Worm (Caenorhabditis elegans) whole organism, late embryonic: ENCODE data around the gene E02C12.8.

Experiments used
- C08G9.2 ChIP-seq: sonication (generic microtip); optimal IDR thresholded peaks from 2 replicates; lab custom pipeline; 2016; ENCODE audit warnings: mild to moderate bottlenecking, missing genetic modification characterization, moderate library complexity, missing compliant biosample characterization
- F13H6.1 ChIP-seq: sonication (generic microtip); optimal IDR thresholded peaks from 2 replicates; lab custom pipeline; 2016; ENCODE audit warnings: missing genetic modification characterization, missing compliant biosample characterization
- K02D7.2 ChIP-seq: sonication (generic microtip); optimal IDR thresholded peaks from 2 replicates; lab custom pipeline; 2017; ENCODE audit warnings: mild to moderate bottlenecking, missing genetic modification characterization, missing compliant biosample characterization
- K09A11.1 ChIP-seq: sonication (generic microtip); optimal IDR thresholded peaks from 2 replicates; lab custom pipeline; 2017; ENCODE audit warnings: antibody characterized with exemption, mild to moderate bottlenecking, missing genetic modification characterization, missing compliant biosample characterization; ENCODE audit not compliant: insufficient read depth
- T23F11.4 ChIP-seq: fragments of 200-800 bp; sonication (Bioruptor generic); optimal IDR thresholded peaks from 2 replicates; lab custom pipeline; 2018; ENCODE audit warnings: mild to moderate bottlenecking, missing genetic modification characterization, missing compliant biosample characterization
- Y22D7AL.16 ChIP-seq: sonication (generic microtip); optimal IDR thresholded peaks from 2 replicates; lab custom pipeline; 2016; ENCODE audit warnings: missing genetic modification characterization, missing compliant biosample characterization
- ahr-1 ChIP-seq: sonication (generic microtip); optimal IDR thresholded peaks from 2 replicates; lab custom pipeline; 2016; ENCODE audit warnings: missing genetic modification characterization, missing compliant biosample characterization
- ceh-14 ChIP-seq: sonication (generic microtip); optimal IDR thresholded peaks from 2 replicates; lab custom pipeline; 2016; ENCODE audit warnings: missing genotype, missing genetic modification characterization, missing compliant biosample characterization
- ceh-18 ChIP-seq: sonication (generic microtip); optimal IDR thresholded peaks from 2 replicates; lab custom pipeline; 2016; ENCODE audit warnings: missing genetic modification characterization, missing compliant biosample characterization
- ceh-24 ChIP-seq: sonication (generic microtip); optimal IDR thresholded peaks from 2 replicates; lab custom pipeline; 2016; ENCODE audit warnings: mild to moderate bottlenecking, missing genetic modification characterization, missing compliant biosample characterization
- ceh-34 ChIP-seq: sonication (generic microtip); optimal IDR thresholded peaks from 2 replicates; lab custom pipeline; 2016; ENCODE audit warnings: mild to moderate bottlenecking, missing genetic modification characterization, missing compliant biosample characterization
- ceh-45 ChIP-seq: fragments of 200-800 bp; sonication (Bioruptor generic); IDR thresholded peaks from 2 replicates; pipeline ENCODE4 v1.3.6; 2022; ENCODE audit warnings: missing genetic modification reagents, missing genetic modification characterization, missing compliant biosample characterization
- ceh-48 ChIP-seq: sonication (generic microtip); optimal IDR thresholded peaks from 2 replicates; lab custom pipeline; 2016; ENCODE audit warnings: missing genetic modification characterization, inconsistent platforms, missing compliant biosample characterization
- dmd-4 ChIP-seq: sonication (generic microtip); optimal IDR thresholded peaks from 2 replicates; lab custom pipeline; 2016; ENCODE audit warnings: borderline replicate concordance, missing genetic modification characterization, missing compliant biosample characterization
- dve-1 ChIP-seq: sonication (generic microtip); optimal IDR thresholded peaks from 2 replicates; lab custom pipeline; 2017; ENCODE audit warnings: antibody characterized with exemption, mild to moderate bottlenecking, missing genetic modification characterization, missing compliant biosample characterization
- elt-2 ChIP-seq: sonication (generic microtip); optimal IDR thresholded peaks from 2 replicates; lab custom pipeline; 2016; ENCODE audit warnings: missing genetic modification reagents, missing genetic modification characterization, missing compliant biosample characterization
- elt-4 ChIP-seq: sonication (generic microtip); optimal IDR thresholded peaks from 2 replicates; lab custom pipeline; 2016; ENCODE audit warnings: missing genetic modification characterization, missing compliant biosample characterization
- ets-4 ChIP-seq: sonication (generic microtip); optimal IDR thresholded peaks from 2 replicates; lab custom pipeline; 2016; ENCODE audit warnings: missing genetic modification characterization, missing compliant biosample characterization
- eyg-1 ChIP-seq: sonication (generic microtip); optimal IDR thresholded peaks from 2 replicates; lab custom pipeline; 2016; ENCODE audit warnings: missing genotype, missing genetic modification characterization, missing compliant biosample characterization
- fax-1 ChIP-seq: sonication (generic microtip); optimal IDR thresholded peaks from 2 replicates; lab custom pipeline; 2016; ENCODE audit warnings: missing genotype, missing genetic modification characterization, missing compliant biosample characterization
- fkh-10 ChIP-seq: fragments of 150-350 bp; optimal IDR thresholded peaks from 2 replicates; lab custom pipeline; 2014; ENCODE audit warnings: missing biosample characterization, missing genetic modification reagents, missing genetic modification characterization
- gmeb-2 ChIP-seq: sonication (generic microtip); optimal IDR thresholded peaks from 2 replicates; lab custom pipeline; 2016; ENCODE audit warnings: missing genetic modification characterization, inconsistent platforms, missing compliant biosample characterization
- hlh-13 ChIP-seq: fragments of 200-800 bp; sonication (Bioruptor generic); optimal IDR thresholded peaks from 2 replicates; lab custom pipeline; 2018; ENCODE audit warnings: mild to moderate bottlenecking, missing genetic modification characterization, missing compliant biosample characterization
- hlh-15 ChIP-seq: sonication (generic microtip); optimal IDR thresholded peaks from 2 replicates; lab custom pipeline; 2016; ENCODE audit warnings: missing genetic modification characterization, missing compliant biosample characterization
- hlh-30 ChIP-seq: sonication (generic microtip); optimal IDR thresholded peaks from 2 replicates; lab custom pipeline; 2017; ENCODE audit warnings: antibody characterized with exemption, missing genetic modification characterization, missing compliant biosample characterization; ENCODE audit not compliant: insufficient read depth
- hlh-8 ChIP-seq: sonication (generic microtip); optimal IDR thresholded peaks from 2 replicates; lab custom pipeline; 2016; ENCODE audit warnings: missing genotype, missing genetic modification characterization, missing compliant biosample characterization
- lim-6 ChIP-seq: sonication (generic microtip); optimal IDR thresholded peaks from 2 replicates; lab custom pipeline; 2016; ENCODE audit warnings: missing genetic modification characterization, missing compliant biosample characterization
- lin-11 ChIP-seq: fragments of 200-800 bp; sonication (Bioruptor generic); optimal IDR thresholded peaks from 2 replicates; lab custom pipeline; 2018; ENCODE audit warnings: mild to moderate bottlenecking, missing genetic modification characterization, missing compliant biosample characterization
- madf-2 ChIP-seq: sonication (generic microtip); optimal IDR thresholded peaks from 2 replicates; lab custom pipeline; 2017; ENCODE audit warnings: missing genetic modification characterization, missing compliant biosample characterization
- mec-3 ChIP-seq: sonication (generic microtip); optimal IDR thresholded peaks from 2 replicates; lab custom pipeline; 2016; ENCODE audit warnings: borderline replicate concordance, missing genetic modification characterization, missing compliant biosample characterization
- nfya-1 ChIP-seq: sonication (generic microtip); optimal IDR thresholded peaks from 2 replicates; lab custom pipeline; 2017; ENCODE audit warnings: missing genetic modification characterization, mild to moderate bottlenecking, missing compliant biosample characterization, antibody characterized with exemption, moderate library complexity
- nhr-11 ChIP-seq: fragments of 150-350 bp; optimal IDR thresholded peaks from 2 replicates; lab custom pipeline; 2014; ENCODE audit warnings: missing biosample characterization, missing genetic modification characterization
- npax-4 ChIP-seq: sonication (generic microtip); optimal IDR thresholded peaks from 2 replicates; lab custom pipeline; 2016; ENCODE audit warnings: missing genetic modification characterization, missing compliant biosample characterization
- odd-2 ChIP-seq: sonication (generic microtip); optimal IDR thresholded peaks from 2 replicates; lab custom pipeline; 2017; ENCODE audit warnings: antibody characterized with exemption, mild to moderate bottlenecking, missing genetic modification characterization, missing compliant biosample characterization
- pag-3 ChIP-seq: sonication (generic microtip); optimal IDR thresholded peaks from 2 replicates; lab custom pipeline; 2016; ENCODE audit warnings: missing compliant biosample characterization, missing genetic modification characterization, borderline replicate concordance
- pat-9 ChIP-seq: fragments of 200-800 bp; sonication (Bioruptor generic); optimal IDR thresholded peaks from 2 replicates; lab custom pipeline; 2018; ENCODE audit warnings: mild to moderate bottlenecking, missing genetic modification characterization, moderate library complexity, missing compliant biosample characterization
- pax-1 ChIP-seq: fragments of 150-350 bp; optimal IDR thresholded peaks from 2 replicates; lab custom pipeline; 2014; ENCODE audit warnings: missing biosample characterization, missing genetic modification characterization
- pha-2 ChIP-seq: sonication (generic microtip); optimal IDR thresholded peaks from 2 replicates; lab custom pipeline; 2017; ENCODE audit warnings: mild to moderate bottlenecking, missing genetic modification characterization, missing compliant biosample characterization
- pqm-1 ChIP-seq: sonication (generic microtip); optimal IDR thresholded peaks from 2 replicates; lab custom pipeline; 2016; ENCODE audit warnings: missing genetic modification characterization, missing compliant biosample characterization
- pros-1 ChIP-seq: fragments of 150-350 bp; optimal IDR thresholded peaks from 2 replicates; lab custom pipeline; 2014; ENCODE audit warnings: missing biosample characterization, missing genetic modification reagents, missing genetic modification characterization
- ref-2 ChIP-seq: sonication (generic microtip); optimal IDR thresholded peaks from 2 replicates; lab custom pipeline; 2016; ENCODE audit warnings: missing genetic modification characterization, missing compliant biosample characterization
- rnt-1 ChIP-seq: sonication (generic microtip); optimal IDR thresholded peaks from 2 replicates; lab custom pipeline; 2016; ENCODE audit warnings: missing genetic modification characterization, missing compliant biosample characterization
- sox-2 ChIP-seq: fragments of 200-800 bp; sonication (Bioruptor generic); IDR thresholded peaks from 2 replicates; pipeline ENCODE4 v1.3.6; 2022; ENCODE audit warnings: missing genetic modification reagents, missing genetic modification characterization, missing compliant biosample characterization
- sox-4 ChIP-seq: sonication (generic microtip); optimal IDR thresholded peaks from 2 replicates; lab custom pipeline; 2017; ENCODE audit warnings: mild to moderate bottlenecking, missing genetic modification characterization, inconsistent platforms, missing compliant biosample characterization
- tbx-2 ChIP-seq: sonication (generic microtip); optimal IDR thresholded peaks from 2 replicates; lab custom pipeline; 2016; ENCODE audit warnings: missing genetic modification characterization, missing compliant biosample characterization
- tbx-7 ChIP-seq: sonication (generic microtip); optimal IDR thresholded peaks from 2 replicates; lab custom pipeline; 2016; ENCODE audit warnings: missing genotype, missing genetic modification characterization, missing compliant biosample characterization
- ttx-3 ChIP-seq: sonication (generic microtip); optimal IDR thresholded peaks from 2 replicates; lab custom pipeline; 2016; ENCODE audit warnings: missing genetic modification reagents, missing genetic modification characterization, missing compliant biosample characterization
- unc-55 ChIP-seq: sonication (generic microtip); optimal IDR thresholded peaks from 2 replicates; lab custom pipeline; 2017; ENCODE audit warnings: missing biosample characterization, missing genetic modification reagents, missing genetic modification characterization
- zip-5 ChIP-seq: sonication (generic microtip); optimal IDR thresholded peaks from 2 replicates; lab custom pipeline; 2016; ENCODE audit warnings: missing genetic modification characterization, missing compliant biosample characterization
- ztf-16 ChIP-seq: sonication (generic microtip); optimal IDR thresholded peaks from 2 replicates; lab custom pipeline; 2017; ENCODE audit warnings: missing genetic modification characterization, missing compliant biosample characterization

Gene E02C12.8

ce11 chrV:9343629-9344624, 29.5 kb downstream of the E02C12.8 start, which contains the start of gene tos-1:
tos-1 (minus strand) TSS chrV:9344203.
- peak; percentile 93 for TF ChIP-seq hlh-8
- TF ChIP-seq hlh-15 (tag; lab: Kevin White, UChicago): no peak
- TF ChIP-seq tbx-2 (tag; lab: Kevin White, UChicago): peak; percentile 99
- TF ChIP-seq fkh-10 (GFP tag; lab: Kevin White, UChicago): peak; percentile 67
- peak; percentile 66 for TF ChIP-seq fax-1 (tag; lab: Kevin White, UChicago)
- TF ChIP-seq F13H6.1 (tag; lab: Kevin White, UChicago): peak; percentile 89
- peak; percentile 56 for TF ChIP-seq gmeb-2 (tag; lab: Kevin White, UChicago)
- peak; percentile 57 for TF ChIP-seq tbx-7 (tag; lab: Kevin White, UChicago)
- TF ChIP-seq madf-2: peak; percentile 91
- TF ChIP-seq K09A11.1 (tag; lab: Kevin White, UChicago): peak; percentile 90
- TF ChIP-seq ceh-45 (GFP tag; lab: Robert Waterston, UW): 0 out of 2 replicates have a peak, but pooled peaks have one; percentile 48
- peak; percentile 77 for TF ChIP-seq elt-4 (tag; lab: Kevin White, UChicago)
- peak; percentile 85 for TF ChIP-seq pha-2
- peak; percentile 90 for TF ChIP-seq T23F11.4
- TF ChIP-seq mec-3: no peak
- TF ChIP-seq hlh-30: peak; percentile 100
- peak; percentile 93 for TF ChIP-seq ets-4 (tag; lab: Kevin White, UChicago)
- peak; percentile 63 for TF ChIP-seq C08G9.2 (tag; lab: Kevin White, UChicago)
- TF ChIP-seq sox-4: peak; percentile 76
- TF ChIP-seq K02D7.2 (tag; lab: Kevin White, UChicago): peak; percentile 70
- peak; percentile 100 for TF ChIP-seq ceh-34 (tag; lab: Kevin White, UChicago)
- TF ChIP-seq ahr-1 (tag; lab: Kevin White, UChicago): no peak
- TF ChIP-seq npax-4 (tag; lab: Kevin White, UChicago): no peak
- TF ChIP-seq ceh-18 (tag; lab: Kevin White, UChicago): peak; percentile 100
- peak; percentile 98 for TF ChIP-seq pqm-1 (tag; lab: Kevin White, UChicago)
- peak; percentile 57 for TF ChIP-seq lin-11
- peak; percentile 84 for TF ChIP-seq sox-2 (GFP tag; lab: Robert Waterston, UW)
- peak; percentile 96 for TF ChIP-seq dve-1 (tag; lab: Kevin White, UChicago)
- peak; percentile 99 for TF ChIP-seq rnt-1 (tag; lab: Kevin White, UChicago)
- TF ChIP-seq ztf-16 (tag; lab: Kevin White, UChicago): peak; percentile 93
- TF ChIP-seq ceh-48 (tag; lab: Kevin White, UChicago): peak; percentile 94
- peak; percentile 46 for TF ChIP-seq lim-6 (tag; lab: Kevin White, UChicago)
- peak; percentile 82 for TF ChIP-seq pros-1
- peak; percentile 68 for TF ChIP-seq dmd-4 (tag; lab: Kevin White, UChicago)
- peak; percentile 100 for TF ChIP-seq ref-2 (tag; lab: Kevin White, UChicago)
- TF ChIP-seq Y22D7AL.16 (tag; lab: Kevin White, UChicago): peak; percentile 71
- peak; percentile 75 for TF ChIP-seq ttx-3 (tag; lab: Kevin White, UChicago)
- TF ChIP-seq ceh-14: peak; percentile 97
- TF ChIP-seq pax-1 (tag; lab: Kevin White, UChicago): peak; percentile 84
- peak; percentile 60 for TF ChIP-seq ceh-24 (tag; lab: Kevin White, UChicago)
- TF ChIP-seq nfya-1 (tag; lab: Kevin White, UChicago): peak; percentile 93
- peak; percentile 40 for TF ChIP-seq hlh-13 (GFP tag; lab: Kevin White, UChicago)
- peak; percentile 12 for TF ChIP-seq zip-5 (tag; lab: Kevin White, UChicago)
- TF ChIP-seq odd-2 (tag; lab: Kevin White, UChicago): no peak
- TF ChIP-seq elt-2 (tag; lab: Kevin White, UChicago): peak; percentile 97
- TF ChIP-seq nhr-11: no peak
- TF ChIP-seq eyg-1: peak; percentile 75
- TF ChIP-seq pat-9 (tag; lab: Kevin White, UChicago): peak; percentile 90
- peak; percentile 88 for TF ChIP-seq pag-3 (tag; lab: Kevin White, UChicago)
- TF ChIP-seq unc-55: peak; percentile 94
